Fruit fly (Drosophila melanogaster) whole organism, embryonic: ENCODE results near the gene crm.

Source experiments
- Awh ChIP-seq: fragments of 200-800 bp; sonication (Bioruptor generic); IDR thresholded peaks from 2 replicates; pipeline ENCODE4, ENCODE4 v1.3.6; 2022; ENCODE audit warnings: missing biosample characterization, missing genetic modification characterization
- B-H1 ChIP-seq: fragments of 200-800 bp; sonication (Bioruptor generic); IDR thresholded peaks from 3 replicates; pipeline ENCODE4 v1.3.6; 2022; ENCODE audit warnings: missing biosample characterization, missing genetic modification characterization
- CG12942 ChIP-seq: fragments of 200-800 bp; sonication (Bioruptor generic); optimal IDR thresholded peaks from 3 replicates; lab custom pipeline; 2016; ENCODE audit warnings: missing biosample characterization, missing genetic modification characterization
- CG13894 ChIP-seq: fragments of 200-800 bp; sonication (Bioruptor generic); optimal IDR thresholded peaks from 3 replicates; lab custom pipeline; 2018; ENCODE audit warnings: missing biosample characterization, mild to moderate bottlenecking, missing genetic modification characterization, moderate library complexity
- CG15073 ChIP-seq: fragments of 200-800 bp; sonication (Bioruptor generic); optimal IDR thresholded peaks from 2 replicates; lab custom pipeline; 2016; ENCODE audit warnings: missing biosample characterization, missing genetic modification characterization
- CG16779 ChIP-seq: fragments of 200-800 bp; sonication (Bioruptor generic); IDR thresholded peaks from 2 replicates; pipeline ENCODE4 v1.3.6; 2022; ENCODE audit warnings: missing biosample characterization, missing genetic modification characterization
- CG17385 ChIP-seq: fragments of 200-800 bp; sonication (Bioruptor generic); optimal IDR thresholded peaks from 3 replicates; lab custom pipeline; 2018; ENCODE audit warnings: missing biosample characterization, mild to moderate bottlenecking, missing genetic modification characterization
- CG1832 ChIP-seq: fragments of 200-800 bp; sonication (Bioruptor generic); optimal IDR thresholded peaks from 2 replicates; lab custom pipeline; 2017; ENCODE audit warnings: missing biosample characterization, mild to moderate bottlenecking, missing genetic modification characterization, inconsistent platforms
- CG18476 ChIP-seq: fragments of 200-800 bp; sonication (Bioruptor generic); optimal IDR thresholded peaks from 2 replicates; lab custom pipeline; 2016; ENCODE audit warnings: missing biosample characterization, mild to moderate bottlenecking, missing genetic modification characterization
- CG18619 ChIP-seq: fragments of 200-800 bp; sonication (Bioruptor generic); optimal IDR thresholded peaks from 3 replicates; lab custom pipeline; 2017; ENCODE audit warnings: missing biosample characterization, mild to moderate bottlenecking, missing genetic modification characterization
- CG30403 ChIP-seq: fragments of 200-800 bp; sonication (Bioruptor generic); optimal IDR thresholded peaks from 3 replicates; lab custom pipeline; 2016; ENCODE audit warnings: missing biosample characterization, missing genetic modification characterization
- CG31224 ChIP-seq: fragments of 200-800 bp; sonication (Bioruptor generic); IDR thresholded peaks from 2 replicates; pipeline ENCODE4 v1.3.6; 2022; ENCODE audit warnings: missing biosample characterization, missing genetic modification characterization
- CG3163 ChIP-seq: fragments of 200-800 bp; sonication (Bioruptor generic); optimal IDR thresholded peaks from 3 replicates; lab custom pipeline; 2016; ENCODE audit warnings: missing biosample characterization, missing genetic modification characterization
- CG3838 ChIP-seq: fragments of 200-800 bp; sonication (Bioruptor generic); optimal IDR thresholded peaks from 3 replicates; lab custom pipeline; 2016; ENCODE audit warnings: missing biosample characterization, missing genetic modification characterization
- CG3995 ChIP-seq: fragments of 200-800 bp; sonication (Bioruptor generic); optimal IDR thresholded peaks from 3 replicates; lab custom pipeline; 2016; ENCODE audit warnings: missing biosample characterization, missing genetic modification characterization
- CG42726 ChIP-seq: fragments of 200-800 bp; sonication (Bioruptor generic); IDR thresholded peaks from 2 replicates; pipeline ENCODE4 v1.3.6; 2022; ENCODE audit warnings: missing biosample characterization, missing genetic modification characterization; ENCODE audit not compliant: partially characterized antibody
- CG4282 ChIP-seq: fragments of 200-800 bp; sonication (Bioruptor generic); optimal IDR thresholded peaks from 2 replicates; lab custom pipeline; 2016; ENCODE audit warnings: missing biosample characterization, missing genetic modification characterization
- CG4617 ChIP-seq: fragments of 200-800 bp; sonication (Bioruptor generic); optimal IDR thresholded peaks from 3 replicates; lab custom pipeline; 2016; ENCODE audit warnings: missing biosample characterization, missing genetic modification characterization, borderline replicate concordance
- CG7963 ChIP-seq: fragments of 200-800 bp; sonication (Bioruptor generic); IDR thresholded peaks from 3 replicates; pipeline ENCODE4 v1.3.6; 2022; ENCODE audit warnings: missing biosample characterization, missing genetic modification characterization; ENCODE audit not compliant: partially characterized antibody
- CHES-1-like ChIP-seq: fragments of 200-800 bp; sonication (Bioruptor generic); optimal IDR thresholded peaks from 2 replicates; lab custom pipeline; 2016; ENCODE audit warnings: missing biosample characterization, missing genetic modification characterization
- CoRest ChIP-seq: fragments of 200-800 bp; sonication (Bioruptor generic); optimal IDR thresholded peaks from 3 replicates; lab custom pipeline; 2018; ENCODE audit warnings: missing biosample characterization, mild to moderate bottlenecking, missing genetic modification characterization, moderate library complexity
- HmgD ChIP-seq: fragments of 200-800 bp; sonication (Bioruptor generic); optimal IDR thresholded peaks from 3 replicates; lab custom pipeline; 2016; ENCODE audit warnings: missing biosample characterization, missing genetic modification characterization
- Lpt ChIP-seq: fragments of >200 bp; optimal IDR thresholded peaks from 2 replicates; lab custom pipeline; 2018; ENCODE audit warnings: missing biosample characterization, missing genetic modification characterization
- MTF-1 ChIP-seq: fragments of 200-800 bp; sonication (Bioruptor generic); optimal IDR thresholded peaks from 2 replicates; lab custom pipeline; 2018; ENCODE audit warnings: missing biosample characterization, mild to moderate bottlenecking, missing genetic modification characterization, borderline replicate concordance
- Meics ChIP-seq: fragments of 200-800 bp; sonication (Bioruptor generic); optimal IDR thresholded peaks from 2 replicates; lab custom pipeline; 2017; ENCODE audit warnings: missing biosample characterization, mild to moderate bottlenecking, missing genetic modification characterization
- NFAT ChIP-seq: fragments of 200-800 bp; sonication (Bioruptor generic); IDR thresholded peaks from 2 replicates; pipeline ENCODE4 v1.3.6; 2022; ENCODE audit warnings: missing biosample characterization, missing genetic modification characterization
- Nf-YB ChIP-seq: fragments of 200-800 bp; sonication (Bioruptor generic); optimal IDR thresholded peaks from 3 replicates; lab custom pipeline; 2019; ENCODE audit warnings: missing biosample characterization, mild to moderate bottlenecking, missing genetic modification characterization, moderate library complexity
- Oaz ChIP-seq: fragments of 200-800 bp; sonication (Bioruptor generic); IDR thresholded peaks from 2 replicates; pipeline ENCODE4 v1.3.6; 2022; ENCODE audit warnings: missing biosample characterization, missing genetic modification characterization
- Rx ChIP-seq: fragments of 200-800 bp; sonication (Bioruptor generic); IDR thresholded peaks from 2 replicates; pipeline ENCODE4 v1.3.6; 2022; ENCODE audit warnings: missing biosample characterization, missing genetic modification characterization
- Sry-β ChIP-seq: fragments of 200-800 bp; sonication (Bioruptor generic); optimal IDR thresholded peaks from 2 replicates; lab custom pipeline; 2018; ENCODE audit warnings: missing biosample characterization, mild to moderate bottlenecking, missing genetic modification characterization, moderate library complexity
- Usf ChIP-seq: fragments of 200-800 bp; sonication (Bioruptor generic); optimal IDR thresholded peaks from 2 replicates; lab custom pipeline; 2017; ENCODE audit warnings: missing genotype, missing biosample characterization, missing genetic modification characterization
- ac ChIP-seq: fragments of 200-800 bp; sonication (Bioruptor generic); optimal IDR thresholded peaks from 3 replicates; lab custom pipeline; 2017; ENCODE audit warnings: missing biosample characterization, mild to moderate bottlenecking, missing genetic modification characterization
- bbx ChIP-seq: fragments of 200-800 bp; sonication (Bioruptor generic); IDR thresholded peaks from 2 replicates; pipeline ENCODE4 v1.3.6; 2022; ENCODE audit warnings: missing biosample characterization, missing genetic modification characterization; ENCODE audit not compliant: partially characterized antibody
- btn ChIP-seq: fragments of 200-800 bp; sonication (Bioruptor generic); optimal IDR thresholded peaks from 2 replicates; lab custom pipeline; 2016; ENCODE audit warnings: missing biosample characterization, missing genetic modification characterization
- cad ChIP-seq: fragments of >200 bp; optimal IDR thresholded peaks from 2 replicates; lab custom pipeline; 2017; ENCODE audit warnings: missing biosample characterization, missing genetic modification characterization
- da ChIP-seq: fragments of 200-800 bp; sonication (Bioruptor generic); optimal IDR thresholded peaks from 2 replicates; lab custom pipeline; 2016; ENCODE audit warnings: missing biosample characterization, missing genetic modification characterization
- dysf ChIP-seq: fragments of 200-800 bp; sonication (Bioruptor generic); IDR thresholded peaks from 3 replicates; pipeline ENCODE4 v1.3.6; 2022; ENCODE audit warnings: missing biosample characterization, missing genetic modification characterization
- esg ChIP-seq: fragments of 200-800 bp; sonication (Bioruptor generic); conservative IDR thresholded peaks from 2 replicates; pipeline ENCODE4 v1.3.6; 2022; ENCODE audit warnings: missing biosample characterization, missing genetic modification characterization
- jing ChIP-seq: fragments of 200-800 bp; sonication (Bioruptor generic); optimal IDR thresholded peaks from 2 replicates; lab custom pipeline; 2018; ENCODE audit warnings: missing biosample characterization, mild to moderate bottlenecking, missing genetic modification characterization
- lmd ChIP-seq: fragments of 200-800 bp; sonication (Bioruptor generic); IDR thresholded peaks from 2 replicates; pipeline ENCODE4 v1.3.6; 2022; ENCODE audit warnings: missing biosample characterization, missing genetic modification characterization
- maf-S ChIP-seq: fragments of 200-800 bp; sonication (Bioruptor generic); optimal IDR thresholded peaks from 2 replicates; lab custom pipeline; 2016; ENCODE audit warnings: missing biosample characterization, missing genetic modification characterization
- mld ChIP-seq: fragments of 200-800 bp; sonication (Bioruptor generic); IDR thresholded peaks from 3 replicates; pipeline ENCODE4 v1.3.6; 2022; ENCODE audit warnings: missing biosample characterization, missing genetic modification characterization; ENCODE audit not compliant: partially characterized antibody
- pzg ChIP-seq: fragments of 200-800 bp; sonication (Bioruptor generic); optimal IDR thresholded peaks from 3 replicates; lab custom pipeline; 2018; ENCODE audit warnings: missing biosample characterization, mild to moderate bottlenecking, missing genetic modification characterization, moderate library complexity
- ro ChIP-seq: fragments of 200-800 bp; sonication (Bioruptor generic); IDR thresholded peaks from 2 replicates; pipeline ENCODE4 v1.3.6; 2022; ENCODE audit warnings: missing biosample characterization, missing genetic modification characterization
- row ChIP-seq: fragments of 200-800 bp; sonication (Bioruptor generic); IDR thresholded peaks from 3 replicates; pipeline ENCODE4 v1.3.6; 2022; ENCODE audit warnings: missing biosample characterization, missing genetic modification characterization
- sim ChIP-seq: fragments of 200-800 bp; sonication (Bioruptor generic); IDR thresholded peaks from 2 replicates; pipeline ENCODE4 v1.3.6; 2022; ENCODE audit warnings: missing biosample characterization, missing genetic modification characterization
- ssp ChIP-seq: fragments of 200-800 bp; sonication (Bioruptor generic); IDR thresholded peaks from 2 replicates; pipeline ENCODE4 v1.3.6; 2022; ENCODE audit warnings: missing biosample characterization, missing genetic modification characterization
- trem ChIP-seq: fragments of 200-800 bp; optimal IDR thresholded peaks from 3 replicates; lab custom pipeline; 2019; ENCODE audit warnings: missing biosample characterization, mild to moderate bottlenecking, missing genetic modification characterization, moderate library complexity
- z ChIP-seq: fragments of 200-800 bp; sonication (Bioruptor generic); IDR thresholded peaks from 3 replicates; pipeline ENCODE4 v1.3.6; 2022; ENCODE audit warnings: missing biosample characterization, missing genetic modification characterization

The crm gene

dm6 chrX:2727506-2727905 lies 11.1 kb downstream of the crm start, which contains the start of gene dwg (continued):
- TF ChIP-seq CG3995 (GFP tag; lab: Kevin White, UChicago) = peak; percentile 67
- TF ChIP-seq CG17385 (GFP tag; lab: Kevin White, UChicago) = no peak
- no peak for TF ChIP-seq ac (GFP tag; lab: Kevin White, UChicago)
- TF ChIP-seq CG42726 (GFP tag; lab: Robert Waterston, UW) = peak; percentile 66; the same call in 1 of the 2 replicates
- TF ChIP-seq Sry-β (GFP tag; lab: Kevin White, UChicago) = peak; percentile 4
- TF ChIP-seq pzg = peak; percentile 53

dm6 chrX:2726420-2726819 lies 12.2 kb downstream of the crm start, which contains the start of gene vilya:
Gene vilya, plus strand, starts transcription at chrX:2726678.
- TF ChIP-seq sim (GFP tag; lab: Robert Waterston, UW) (no peak), trem (tag; lab: Kevin White, UChicago) (peak; percentile 92)

dm6 chrX:2720122-2720521 lies 18.5 kb downstream of the crm start, which contains the start of gene CG2701:
Gene CG2701, minus strand, starts transcription at chrX:2720327.
- TF ChIP-seq dysf (GFP tag; lab: Robert Waterston, UW) (no peak), Usf (GFP tag; lab: Kevin White, UChicago) (no peak), CG16779 (no peak), CG30403 (GFP tag; lab: Kevin White, UChicago) (no peak), CG18619 (GFP tag; lab: Kevin White, UChicago) (no peak), CG3838 (GFP tag; lab: Kevin White, UChicago) (no peak), CG31224 (GFP tag; lab: Robert Waterston, UW) (no peak), CG13894 (tag; lab: Kevin White, UChicago) (no peak), CG15073 (GFP tag; lab: Kevin White, UChicago) (no peak), HmgD (GFP tag; lab: Kevin White, UChicago) (peak; percentile 68), btn (GFP tag; lab: Kevin White, UChicago) (no peak), CG4617 (GFP tag; lab: Kevin White, UChicago) (peak; percentile 78), Meics (no peak), bbx (peak; percentile 79), mld (no peak), maf-S (peak; percentile 32), Rx (no peak), Nf-YB (GFP tag; lab: Kevin White, UChicago) (no peak), ro (GFP tag; lab: Robert Waterston, UW) (no peak), Oaz (GFP tag; lab: Robert Waterston, UW) (no peak), CG1832 (GFP tag; lab: Kevin White, UChicago) (no peak), row (GFP tag; lab: Robert Waterston, UW) (peak; percentile 65), CG4282 (no peak), esg (no peak), Awh (GFP tag; lab: Robert Waterston, UW) (no peak), z (GFP tag; lab: Robert Waterston, UW) (no peak), NFAT (GFP tag; lab: Robert Waterston, UW) (no peak), CHES-1-like (GFP tag; lab: Kevin White, UChicago) (peak; percentile 33), CoRest (peak; percentile 27), CG7963 (GFP tag; lab: Robert Waterston, UW) (peak; percentile 59; the same call in 2 of the 3 replicates), Lpt (GFP tag; lab: Kevin White, UChicago) (no peak), CG3163 (GFP tag; lab: Kevin White, UChicago) (no peak), CG18476 (GFP tag; lab: Kevin White, UChicago) (no peak), CG12942 (GFP tag; lab: Kevin White, UChicago) (no peak), cad (no peak), jing (GFP tag; lab: Kevin White, UChicago) (no peak), da (GFP tag; lab: Kevin White, UChicago) (no peak), ssp (no peak), lmd (GFP tag; lab: Robert Waterston, UW) (no peak), B-H1 (GFP tag; lab: Robert Waterston, UW) (no peak), MTF-1 (GFP tag; lab: Kevin White, UChicago) (no peak)
